Fruit fly (Drosophila melanogaster): ENCODE data around the gene CG15172.

DNA sequence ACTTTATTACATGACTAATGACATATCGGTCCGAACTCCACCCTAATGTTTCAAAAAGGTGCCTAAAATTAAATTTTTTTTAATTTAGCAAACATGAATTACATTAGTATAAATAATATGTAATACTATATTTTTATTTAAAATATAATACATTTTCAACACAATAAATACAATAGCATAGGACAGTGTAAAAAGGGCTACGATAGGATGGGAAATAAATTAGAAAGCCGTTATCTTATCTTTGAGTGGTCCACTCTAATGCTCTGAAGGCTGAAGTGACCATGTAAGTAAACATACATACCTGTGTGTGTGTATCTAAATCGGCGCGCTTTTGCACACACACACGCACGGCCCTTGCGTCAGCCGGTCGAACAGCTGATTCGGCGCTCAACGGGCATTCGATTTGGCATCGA lies 19.3 kb upstream of the CG15172 start, which contains the start of gene CG31793:
- peak; percentile 79 for TF ChIP-seq CG11617 (GFP tag; optimal IDR thresholded peaks at IDR 0.05)
- no peak for TF ChIP-seq Hr96 (GFP tag; optimal IDR thresholded peaks at IDR 0.05)
- peak; percentile 47 for TF ChIP-seq CG7045 (GFP tag; optimal IDR thresholded peaks at IDR 0.05)
- TF ChIP-seq Clk (GFP tag; optimal IDR thresholded peaks at IDR 0.05), result no peak
- TF ChIP-seq toe (GFP tag; optimal IDR thresholded peaks at IDR 0.05), result peak; percentile 18
- TF ChIP-seq CG14711 (tag; optimal IDR thresholded peaks at IDR 0.05), result peak; percentile 68
- no peak for TF ChIP-seq cnc (optimal IDR thresholded peaks at IDR 0.05)
- TF ChIP-seq pad (GFP tag; optimal IDR thresholded peaks at IDR 0.05), result peak; percentile 23

All from whole organism, adult.